Worm (Caenorhabditis elegans) whole organism, mixed stage, embryonic: ENCODE data around the gene zip-6.

ENCODE experiments used
- blmp-1 ChIP-seq: fragments of 150-350 bp; optimal IDR thresholded peaks from 2 replicates; lab custom pipeline; 2014; ENCODE audit warnings: missing biosample characterization, missing genetic modification characterization
- cnd-1 ChIP-seq: fragments of 200-800 bp; sonication (Bioruptor generic); optimal IDR thresholded peaks from 2 replicates; lab custom pipeline; 2018; ENCODE audit warnings: mild to moderate bottlenecking, missing genetic modification characterization, missing compliant biosample characterization
- elt-1 ChIP-seq: sonication (generic microtip); optimal IDR thresholded peaks from 2 replicates; lab custom pipeline; 2017; ENCODE audit warnings: missing genetic modification characterization, mild to moderate bottlenecking, missing compliant biosample characterization, antibody characterized with exemption, moderate library complexity, borderline replicate concordance; ENCODE audit not compliant: insufficient read depth
- lsy-2 ChIP-seq: fragments of 150-350 bp; optimal IDR thresholded peaks from 2 replicates; lab custom pipeline; 2014; ENCODE audit warnings: missing biosample characterization, missing genetic modification characterization
- nhr-237 ChIP-seq: fragments of 150-350 bp; optimal IDR thresholded peaks from 2 replicates; lab custom pipeline; 2014; ENCODE audit warnings: missing biosample characterization, missing genetic modification characterization
- nhr-28 ChIP-seq: fragments of 150-350 bp; optimal IDR thresholded peaks from 2 replicates; lab custom pipeline; 2014; ENCODE audit warnings: missing biosample characterization, missing genetic modification characterization
- nhr-76 ChIP-seq: sonication (generic microtip); optimal IDR thresholded peaks from 2 replicates; lab custom pipeline; 2017; ENCODE audit warnings: missing biosample characterization, missing genetic modification characterization
- pha-4 ChIP-seq: fragments of 150-350 bp; optimal IDR thresholded peaks from 2 replicates; lab custom pipeline; 2018; ENCODE audit warnings: missing biosample characterization, missing genetic modification reagents, missing genetic modification characterization
- sem-2 ChIP-seq: fragments of 200-800 bp; sonication (Bioruptor generic); optimal IDR thresholded peaks from 2 replicates; lab custom pipeline; 2018; ENCODE audit warnings: mild to moderate bottlenecking, missing genetic modification characterization, missing compliant biosample characterization
- sptf-1 ChIP-seq: sonication (generic microtip); optimal IDR thresholded peaks from 2 replicates; lab custom pipeline; 2017; ENCODE audit warnings: mild to moderate bottlenecking, missing genetic modification characterization, moderate library complexity, missing compliant biosample characterization
- unc-39 ChIP-seq: fragments of 150-350 bp; optimal IDR thresholded peaks from 2 replicates; lab custom pipeline; 2014; ENCODE audit warnings: missing biosample characterization, missing genetic modification characterization
- ztf-11 ChIP-seq: fragments of 150-350 bp; optimal IDR thresholded peaks from 2 replicates; lab custom pipeline; 2014; ENCODE audit warnings: missing biosample characterization, missing genetic modification characterization

- TF ChIP-seq nhr-76 (tag; lab: Kevin White, UChicago) (no peak), elt-1 (tag; lab: Kevin White, UChicago) (no peak), lsy-2 (tag; lab: Kevin White, UChicago) (no peak), sptf-1 (tag; lab: Kevin White, UChicago) (no peak), nhr-237 (tag; lab: Kevin White, UChicago) (no peak), cnd-1 (tag; lab: Kevin White, UChicago) (no peak), sem-2 (GFP tag; lab: Kevin White, UChicago) (no peak), ztf-11 (tag; lab: Kevin White, UChicago) (no peak), nhr-28 (no peak), blmp-1 (tag; lab: Kevin White, UChicago) (no peak), pha-4 (tag; lab: Kevin White, UChicago) (no peak), unc-39 (tag; lab: Kevin White, UChicago) (no peak)
Measured at ce11 chrIV:11247434-11247833, 29.5 kb upstream of the zip-6 start.
